Fruit fly (Drosophila melanogaster): ENCODE measurements around the gene GstD3.

The GstD3 gene

DNA sequence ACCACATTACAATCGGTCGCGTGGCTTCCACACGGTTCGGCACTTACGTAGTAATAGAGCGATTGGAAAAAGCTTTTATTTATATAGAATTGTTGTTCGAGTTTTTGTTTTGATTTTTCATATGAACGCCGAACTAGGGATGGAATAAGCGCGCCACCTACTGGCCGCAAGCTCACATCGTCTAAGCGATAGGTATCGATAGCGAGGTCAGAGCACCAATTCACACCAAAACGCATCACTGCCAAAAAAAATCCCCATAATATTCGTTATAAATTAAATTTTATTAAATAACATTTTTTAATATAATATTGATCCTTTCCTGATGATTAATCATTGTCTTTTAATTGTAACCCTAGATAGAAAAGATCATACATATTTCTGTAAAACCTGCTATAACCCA lies 22.4 kb upstream of the GstD3 start, which contains the start of gene CG10038 (continued):
- TF ChIP-seq mld (GFP tag; IDR thresholded peaks at IDR 0.05; ENCODE audit: partially characterized antibody) (peak; percentile 80; the same call in 2 of the 3 replicates), Camta (GFP tag; optimal IDR thresholded peaks at IDR 0.05) (no peak), Myb (GFP tag; optimal IDR thresholded peaks at IDR 0.05) (peak; percentile 83), so (GFP tag; IDR thresholded peaks at IDR 0.05) (no peak), CG8765 (GFP tag; IDR thresholded peaks at IDR 0.05) (no peak; the same call in 1 of the 2 replicates), lilli (GFP tag; optimal IDR thresholded peaks at IDR 0.05) (peak; percentile 59), Ets65A (GFP tag) (peak; percentile 93), CG18476 (GFP tag; optimal IDR thresholded peaks at IDR 0.05) (no peak), CG4854 (GFP tag; optimal IDR thresholded peaks at IDR 0.05) (no peak), kay (GFP tag; optimal IDR thresholded peaks at IDR 0.05) (peak; percentile 14), pzg (GFP tag; optimal IDR thresholded peaks at IDR 0.05) (peak; percentile 81), CG18764 (GFP tag; optimal IDR thresholded peaks at IDR 0.05) (peak; percentile 13), Fer3 (tag; optimal IDR thresholded peaks at IDR 0.05) (peak; percentile 11), p53 (GFP tag; optimal IDR thresholded peaks at IDR 0.05) (no peak), ind (GFP tag; optimal IDR thresholded peaks at IDR 0.05) (peak; percentile 30), Dp (GFP tag; optimal IDR thresholded peaks at IDR 0.05) (peak; percentile 59), cato (GFP tag; optimal IDR thresholded peaks at IDR 0.05; ENCODE audit: borderline replicate concordance) (no peak), onecut (GFP tag; IDR thresholded peaks at IDR 0.05) (no peak), cad (GFP tag; optimal IDR thresholded peaks at IDR 0.05) (no peak), bbx (GFP tag; IDR thresholded peaks at IDR 0.05; ENCODE audit: partially characterized antibody) (peak; percentile 95), Eip74EF (GFP tag; optimal IDR thresholded peaks at IDR 0.05) (no peak), ham (GFP tag; IDR thresholded peaks at IDR 0.05) (no peak), CG31365 (tag; optimal IDR thresholded peaks at IDR 0.05) (no peak), Sry-δ (GFP tag; optimal IDR thresholded peaks at IDR 0.05) (peak; percentile 95), ase (GFP tag; IDR thresholded peaks at IDR 0.05) (no peak), Poxn (GFP tag; IDR thresholded peaks at IDR 0.05) (no peak), CG17568 (GFP tag; optimal IDR thresholded peaks at IDR 0.05) (no peak), ewg (GFP tag; optimal IDR thresholded peaks at IDR 0.05) (no peak), HmgZ (tag; optimal IDR thresholded peaks at IDR 0.05) (peak; percentile 76), gsb (GFP tag; IDR thresholded peaks at IDR 0.05) (no peak), crp (GFP tag; optimal IDR thresholded peaks at IDR 0.05) (peak in 1 of 2 experiments; percentile 23), B-H1 (GFP tag; IDR thresholded peaks at IDR 0.05) (no peak), CG14050 (GFP tag; IDR thresholded peaks at IDR 0.05) (no peak), CG15514 (GFP tag; optimal IDR thresholded peaks at IDR 0.05) (peak; percentile 79), CG42726 (GFP tag; IDR thresholded peaks at IDR 0.05; ENCODE audit: partially characterized antibody) (peak; percentile 97), pum (GFP tag; optimal IDR thresholded peaks at IDR 0.05) (no peak), az2 (GFP tag; optimal IDR thresholded peaks at IDR 0.05) (peak; percentile 41), Fer1 (GFP tag; optimal IDR thresholded peaks at IDR 0.05) (peak; percentile 41), CG11560 (tag; IDR thresholded peaks at IDR 0.05) (no peak; the same call in 2 of the 3 replicates), gt (GFP tag; IDR thresholded peaks at IDR 0.05) (no peak), CG10267 (tag; optimal IDR thresholded peaks at IDR 0.05) (peak; percentile 55), CG8290 (GFP tag; optimal IDR thresholded peaks at IDR 0.05) (peak; percentile 42), CG8290 (tag; optimal IDR thresholded peaks at IDR 0.05) (no peak), twi (tag; optimal IDR thresholded peaks at IDR 0.05) (no peak), Stat92E (GFP tag; optimal IDR thresholded peaks at IDR 0.05) (no peak), CG7786 (GFP tag; optimal IDR thresholded peaks at IDR 0.05) (no peak), CG8359 (GFP tag; optimal IDR thresholded peaks at IDR 0.05; ENCODE audit: borderline replicate concordance) (no peak), jigr1 (GFP tag; IDR thresholded peaks at IDR 0.05) (0 out of 3 replicates have a peak, but pooled peaks have one; percentile 9), CG15011 (GFP tag; optimal IDR thresholded peaks at IDR 0.05) (no peak), CG7928 (GFP tag; optimal IDR thresholded peaks at IDR 0.05) (peak; percentile 47), Hand (GFP tag; optimal IDR thresholded peaks at IDR 0.05) (no peak)
